Fruit fly (Drosophila melanogaster) whole organism, pupa: ENCODE measurements around the gene Der-2.

Experiments
- CG10348 ChIP-seq: fragments of 200-800 bp; sonication (Bioruptor generic); IDR thresholded peaks from 2 replicates; pipeline ENCODE4 v1.3.6; 2022; ENCODE audit warnings: missing biosample characterization, missing genetic modification characterization
- CG12605 ChIP-seq: fragments of 200-800 bp; sonication (Bioruptor generic); IDR thresholded peaks from 2 replicates; pipeline ENCODE4 v1.3.6; 2022; ENCODE audit warnings: missing biosample characterization, missing genetic modification characterization
- CG13204 ChIP-seq: fragments of 200-800 bp; sonication (Bioruptor generic); optimal IDR thresholded peaks from 2 replicates; lab custom pipeline; 2018; ENCODE audit warnings: missing biosample characterization, mild to moderate bottlenecking, missing genetic modification characterization, moderate library complexity
- CG14655 ChIP-seq: fragments of 200-800 bp; sonication (Bioruptor generic); optimal IDR thresholded peaks from 3 replicates; lab custom pipeline; 2017; ENCODE audit warnings: mild to moderate bottlenecking, missing biosample characterization, missing genetic modification reagents, missing genetic modification characterization
- CG15710 ChIP-seq: fragments of 200-800 bp; sonication (Bioruptor generic); optimal IDR thresholded peaks from 2 replicates; lab custom pipeline; 2018; ENCODE audit warnings: missing biosample characterization, mild to moderate bottlenecking, missing genetic modification characterization, moderate library complexity
- CG17806 ChIP-seq: fragments of 200-800 bp; sonication (Bioruptor generic); optimal IDR thresholded peaks from 2 replicates; lab custom pipeline; 2018; ENCODE audit warnings: missing biosample characterization, mild to moderate bottlenecking, missing genetic modification characterization, moderate library complexity
- CG32121 ChIP-seq: fragments of 200-800 bp; sonication (Bioruptor generic); IDR thresholded peaks from 2 replicates; pipeline ENCODE4 v1.3.6; 2022; ENCODE audit warnings: missing biosample characterization, missing genetic modification characterization
- CG34367 ChIP-seq: fragments of 200-800 bp; sonication (Bioruptor generic); optimal IDR thresholded peaks from 2 replicates; lab custom pipeline; 2018; ENCODE audit warnings: missing biosample characterization, mild to moderate bottlenecking, missing genetic modification characterization
- CG4496 ChIP-seq: fragments of 200-800 bp; sonication (Bioruptor generic); IDR thresholded peaks from 3 replicates; pipeline ENCODE4 v1.3.6; 2022; ENCODE audit warnings: missing biosample characterization, missing genetic modification characterization
- CG8159 ChIP-seq: fragments of 200-800 bp; sonication (Bioruptor generic); optimal IDR thresholded peaks from 3 replicates; lab custom pipeline; 2018; ENCODE audit warnings: missing biosample characterization, mild to moderate bottlenecking, missing genetic modification characterization, moderate library complexity
- CG8301 ChIP-seq: fragments of 200-800 bp; sonication (Bioruptor generic); optimal IDR thresholded peaks from 2 replicates; lab custom pipeline; 2018; ENCODE audit warnings: missing biosample characterization, mild to moderate bottlenecking, missing genetic modification characterization
- CG9948 ChIP-seq: fragments of 200-800 bp; sonication (Bioruptor generic); optimal IDR thresholded peaks from 2 replicates; lab custom pipeline; 2018; ENCODE audit warnings: missing biosample characterization, mild to moderate bottlenecking, missing genetic modification characterization, moderate library complexity
- D1 ChIP-seq: fragments of 200-800 bp; sonication (Bioruptor generic); optimal IDR thresholded peaks from 2 replicates; lab custom pipeline; 2018; ENCODE audit warnings: missing biosample characterization, mild to moderate bottlenecking, missing genetic modification characterization, moderate library complexity
- EcR ChIP-seq: fragments of 200-800 bp; sonication (Bioruptor generic); optimal IDR thresholded peaks from 3 replicates; lab custom pipeline; 2019; ENCODE audit warnings: missing biosample characterization, missing genetic modification characterization, mild to moderate bottlenecking, moderate library complexity, missing genetic modification reagents
- Ets98B ChIP-seq: fragments of 200-800 bp; sonication (Bioruptor generic); IDR thresholded peaks from 2 replicates; pipeline ENCODE4 v1.3.6; 2022; ENCODE audit warnings: missing biosample characterization, missing genetic modification characterization
- Pif1A ChIP-seq: fragments of 200-800 bp; sonication (Bioruptor generic); optimal IDR thresholded peaks from 3 replicates; lab custom pipeline; 2016; ENCODE audit warnings: missing biosample characterization, missing genetic modification characterization
- Pif1B ChIP-seq: fragments of 200-800 bp; sonication (Bioruptor generic); optimal IDR thresholded peaks from 3 replicates; lab custom pipeline; 2016; ENCODE audit warnings: missing biosample characterization, missing genetic modification characterization
- Snoo ChIP-seq: fragments of 200-800 bp; sonication (Bioruptor generic); optimal IDR thresholded peaks from 3 replicates; lab custom pipeline; 2017; ENCODE audit warnings: missing biosample characterization, mild to moderate bottlenecking, missing genetic modification characterization, inconsistent platforms
- fd96Ca ChIP-seq: fragments of 200-800 bp; sonication (Bioruptor generic); IDR thresholded peaks from 3 replicates; pipeline ENCODE4 v1.3.6; 2022; ENCODE audit warnings: missing biosample characterization, missing genetic modification characterization
- gl ChIP-seq: fragments of 200-800 bp; sonication (Bioruptor generic); optimal IDR thresholded peaks from 2 replicates; lab custom pipeline; 2018; ENCODE audit warnings: missing biosample characterization, mild to moderate bottlenecking, missing genetic modification characterization
- rn ChIP-seq: fragments of 200-800 bp; sonication (Bioruptor generic); IDR thresholded peaks from 2 replicates; pipeline ENCODE4 v1.3.6; 2022; ENCODE audit warnings: missing biosample characterization, missing genetic modification characterization

Der-2 gene

DNA sequence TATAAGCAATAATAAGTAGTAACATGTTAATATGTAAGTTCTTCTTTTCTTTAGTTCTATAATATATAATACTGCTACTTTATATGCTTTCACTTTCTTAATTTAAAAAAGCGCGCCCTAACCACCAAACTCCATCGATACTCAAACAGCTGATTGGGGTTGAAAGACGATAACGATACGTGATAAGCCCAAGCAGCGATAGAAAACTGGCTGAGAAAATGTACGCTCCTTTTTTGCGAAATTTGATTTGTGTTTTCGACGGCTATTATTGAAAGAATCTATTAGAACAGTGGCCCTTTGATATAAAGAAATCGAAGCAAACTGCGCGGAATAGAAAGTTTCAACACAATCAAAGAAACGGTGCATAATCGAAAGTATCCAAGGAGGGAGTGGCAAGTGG, 28.1 kb downstream of the Der-2 start, which contains the start of gene CG14883:
CG14883 (plus strand) TSS at position 178 of the 400 bp plus-strand sequence.
- TF ChIP-seq fd96Ca (GFP tag; lab: Robert Waterston, UW) = no peak
- TF ChIP-seq CG10348 (GFP tag; lab: Robert Waterston, UW) = no peak
- no peak for TF ChIP-seq EcR (GFP tag; lab: Kevin White, UChicago)
- TF ChIP-seq CG13204 (GFP tag; lab: Kevin White, UChicago) = no peak
- no peak for TF ChIP-seq D1 (tag; lab: Kevin White, UChicago)
- TF ChIP-seq gl (tag; lab: Kevin White, UChicago) = no peak
- TF ChIP-seq Snoo (tag; lab: Kevin White, UChicago) = no peak
- TF ChIP-seq CG12605 = no peak

DNA sequence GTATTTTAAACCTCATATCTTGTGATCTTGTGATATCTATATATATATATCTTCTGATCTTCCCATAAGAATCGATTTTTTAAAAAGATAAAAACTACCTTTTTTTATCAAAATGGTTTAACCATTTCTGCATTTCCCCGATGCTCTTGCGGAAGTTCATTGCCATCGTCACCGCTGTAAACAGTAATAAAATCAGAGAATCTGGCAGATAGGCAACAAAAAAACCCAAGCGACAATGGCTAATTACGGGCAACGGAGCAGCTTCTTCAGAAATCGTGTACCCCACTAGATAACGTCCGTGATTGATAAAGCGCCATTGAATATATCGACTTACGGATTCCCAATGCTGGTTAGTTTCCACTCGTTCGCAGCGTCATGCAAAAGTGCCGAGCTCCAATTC, 29.8 kb downstream of the Der-2 start, which contains the start of gene CG10405:
CG10405 (plus strand) TSS at position 301 of the 400 bp plus-strand sequence.
- TF ChIP-seq Ets98B (GFP tag; lab: Robert Waterston, UW) = no peak
- no peak for TF ChIP-seq CG8159 (tag; lab: Kevin White, UChicago)
- TF ChIP-seq Pif1B (GFP tag; lab: Kevin White, UChicago) = no peak
- no peak for TF ChIP-seq fd96Ca (GFP tag; lab: Robert Waterston, UW)

DNA sequence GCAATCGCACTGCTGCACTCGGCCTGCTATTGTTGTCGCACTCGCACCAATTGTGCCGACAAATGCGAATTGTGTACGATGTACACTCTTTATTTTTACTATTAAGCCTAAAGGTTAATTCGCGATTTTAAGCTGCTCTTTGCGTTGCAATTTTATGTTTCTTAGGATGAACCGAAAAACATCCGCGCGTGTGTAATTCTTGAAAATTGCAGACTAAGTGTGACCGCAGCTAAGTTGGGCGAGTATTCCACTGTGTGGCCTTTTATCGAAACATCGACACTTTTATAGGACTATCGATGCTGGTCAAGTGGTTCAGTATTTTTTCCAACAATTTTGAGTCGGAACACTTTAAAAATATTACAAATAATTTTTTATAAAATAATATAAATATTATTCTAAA, 30.4 kb downstream of the Der-2 start, which contains the start of gene Pak3:
Pak3 (minus strand) TSS at position 225 of the 400 bp plus-strand sequence.
- TF ChIP-seq CG4496 (GFP tag; lab: Robert Waterston, UW) (0 out of 3 replicates have a peak, but pooled peaks have one; percentile 10), CG14655 (GFP tag; lab: Kevin White, UChicago) (no peak)

DNA sequence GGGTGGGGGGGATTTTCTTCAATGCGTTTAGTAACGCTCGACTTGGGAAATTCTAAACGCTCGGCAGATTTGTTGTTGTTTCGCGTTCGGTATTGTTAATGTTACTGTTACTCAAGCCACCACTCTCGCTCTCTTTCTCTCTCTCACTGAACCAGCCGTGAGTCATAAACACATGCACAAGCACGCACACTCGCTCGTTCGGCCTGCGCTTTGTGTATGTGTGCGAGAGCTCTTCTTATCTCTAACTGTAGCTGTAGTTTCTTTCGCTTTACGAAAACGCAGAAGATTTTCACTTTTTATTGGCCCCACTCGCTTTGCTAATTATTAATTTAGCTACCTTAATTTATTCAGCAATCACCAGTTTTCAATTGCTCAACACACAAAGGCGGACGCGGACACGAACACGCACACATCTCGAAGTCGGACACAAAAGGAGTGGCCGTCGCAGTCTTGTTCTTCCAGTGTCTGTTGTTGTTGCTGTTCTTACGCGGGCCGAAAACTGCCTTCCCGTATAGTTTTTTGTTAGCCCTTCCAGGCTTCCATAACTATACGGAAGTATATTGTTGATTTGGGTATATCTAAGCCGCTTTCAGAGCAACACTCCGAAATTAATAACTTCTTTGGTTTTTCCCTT, 31.0 kb downstream of the Der-2 start:
- TF ChIP-seq EcR (GFP tag; lab: Kevin White, UChicago) = peak; percentile 32
- no peak for TF ChIP-seq CG34367 (tag; lab: Kevin White, UChicago)
- TF ChIP-seq CG17806 = no peak
- no peak for TF ChIP-seq CG14655 (GFP tag; lab: Kevin White, UChicago)
- no peak for TF ChIP-seq CG9948 (tag; lab: Kevin White, UChicago)
- no peak for TF ChIP-seq CG8301 (tag; lab: Kevin White, UChicago)
- peak; percentile 22; the same call in 1 of the 3 replicates for TF ChIP-seq CG4496 (GFP tag; lab: Robert Waterston, UW)

DNA sequence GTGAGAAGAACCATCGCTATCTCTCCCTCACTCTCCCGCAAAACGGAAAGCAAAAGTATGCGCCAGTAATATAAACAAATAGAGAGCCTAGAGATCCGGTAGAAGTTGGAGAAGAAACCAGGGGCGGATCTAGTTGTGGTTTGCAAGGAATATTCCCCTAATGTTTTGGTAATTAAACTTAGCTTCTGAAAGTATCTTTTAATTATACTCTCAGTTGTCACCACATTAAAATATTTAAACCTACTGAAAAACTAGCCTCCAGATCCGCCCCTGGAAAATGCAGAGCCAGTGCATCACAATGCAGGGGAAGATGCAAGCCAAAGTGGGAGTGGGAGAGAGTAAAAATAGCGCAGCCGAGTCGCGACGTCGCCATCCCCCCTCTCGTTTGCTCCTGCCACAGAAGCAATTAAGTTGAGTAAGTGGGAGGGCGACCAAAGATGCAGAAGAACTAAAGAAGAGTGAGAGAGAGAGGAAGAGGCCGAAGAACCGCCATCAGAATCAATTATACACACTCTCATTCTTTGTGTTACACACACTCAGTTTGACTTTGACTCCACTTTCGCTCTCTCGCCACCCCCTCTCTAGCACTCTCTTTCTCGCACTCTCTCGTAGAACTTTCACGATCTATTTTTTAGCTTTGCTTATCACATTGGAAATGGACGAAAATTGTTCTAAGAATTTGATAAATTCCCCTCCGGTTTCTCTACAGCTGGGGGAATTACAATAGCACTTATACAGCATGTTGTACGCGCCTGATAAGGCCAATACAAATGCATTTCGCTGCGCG, 34.6 kb downstream of the Der-2 start:
- TF ChIP-seq CG17806 = peak; percentile 99
- TF ChIP-seq CG8301 (tag; lab: Kevin White, UChicago) = peak; percentile 98
- peak; percentile 99 for TF ChIP-seq Pif1A (GFP tag; lab: Kevin White, UChicago)
- TF ChIP-seq CG32121 = peak; percentile 98
- TF ChIP-seq gl (tag; lab: Kevin White, UChicago) = peak; percentile 95
- TF ChIP-seq rn (GFP tag; lab: Robert Waterston, UW) = peak; percentile 99
- TF ChIP-seq CG13204 (GFP tag; lab: Kevin White, UChicago) = peak; percentile 97
- TF ChIP-seq Pif1B (GFP tag; lab: Kevin White, UChicago) = peak; percentile 95
- TF ChIP-seq CG4496 (GFP tag; lab: Robert Waterston, UW) = peak; percentile 99
- peak; percentile 99 for TF ChIP-seq fd96Ca (GFP tag; lab: Robert Waterston, UW)
- peak; percentile 99 for TF ChIP-seq CG14655 (GFP tag; lab: Kevin White, UChicago)
- peak; percentile 99 for TF ChIP-seq CG9948 (tag; lab: Kevin White, UChicago)
- TF ChIP-seq CG12605 = peak; percentile 98
- peak; percentile 89 for TF ChIP-seq Snoo (tag; lab: Kevin White, UChicago)
- peak; percentile 97 for TF ChIP-seq CG10348 (GFP tag; lab: Robert Waterston, UW)
- peak; percentile 99 for TF ChIP-seq CG15710 (tag; lab: Kevin White, UChicago)
- peak; percentile 99 for TF ChIP-seq CG8159 (tag; lab: Kevin White, UChicago)
- TF ChIP-seq EcR (GFP tag; lab: Kevin White, UChicago) = peak; percentile 77
- peak; percentile 94 for TF ChIP-seq D1 (tag; lab: Kevin White, UChicago)
- TF ChIP-seq CG34367 (tag; lab: Kevin White, UChicago) = peak; percentile 99
- TF ChIP-seq Ets98B (GFP tag; lab: Robert Waterston, UW) = peak; percentile 99

DNA sequence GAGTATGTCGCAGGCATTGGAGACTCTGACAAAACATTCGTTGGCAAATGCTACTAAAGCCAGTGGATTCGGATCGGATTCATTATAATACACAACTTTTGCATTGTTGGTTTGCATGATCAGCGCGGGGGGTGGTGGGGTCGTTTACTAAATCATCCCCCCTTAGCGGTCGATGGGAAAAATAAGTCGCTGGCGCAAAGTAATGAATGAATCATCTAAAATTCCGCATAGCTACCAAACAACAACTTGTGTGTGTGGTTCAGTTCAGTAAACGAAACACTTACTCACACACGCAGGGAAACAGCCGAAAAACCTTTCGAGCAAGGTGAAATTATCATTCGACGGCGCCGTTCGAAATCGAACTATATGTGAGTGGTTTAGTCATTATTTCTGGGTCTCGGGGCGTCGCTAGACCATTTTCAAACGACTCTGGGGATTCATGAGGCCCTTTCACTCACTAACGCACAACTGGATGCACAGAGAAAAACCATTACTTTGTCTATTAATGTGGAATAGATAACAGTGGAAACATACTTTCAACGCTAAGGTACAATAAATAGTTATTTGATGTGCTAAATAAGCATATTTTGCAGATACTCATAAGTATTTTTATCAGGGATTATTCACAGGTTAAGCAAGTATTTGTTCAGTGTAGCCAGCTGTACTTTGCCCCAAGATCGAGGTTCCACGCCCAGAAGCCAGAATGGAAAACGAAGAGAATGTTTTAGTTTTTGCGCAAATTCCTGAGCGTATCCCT, 35.5 kb downstream of the Der-2 start:
- TF ChIP-seq gl (tag; lab: Kevin White, UChicago) (peak; percentile 87), EcR (GFP tag; lab: Kevin White, UChicago) (no peak), CG10348 (GFP tag; lab: Robert Waterston, UW) (peak; percentile 49; the same call in 1 of the 2 replicates), Pif1A (GFP tag; lab: Kevin White, UChicago) (no peak), CG15710 (tag; lab: Kevin White, UChicago) (no peak), CG34367 (tag; lab: Kevin White, UChicago) (peak; percentile 86), CG14655 (GFP tag; lab: Kevin White, UChicago) (peak; percentile 89), Pif1B (GFP tag; lab: Kevin White, UChicago) (no peak), CG32121 (peak; percentile 63), CG17806 (peak; percentile 76), Ets98B (GFP tag; lab: Robert Waterston, UW) (peak; percentile 82), CG4496 (GFP tag; lab: Robert Waterston, UW) (peak; percentile 95), CG9948 (tag; lab: Kevin White, UChicago) (peak; percentile 84), CG13204 (GFP tag; lab: Kevin White, UChicago) (peak; percentile 44), Snoo (tag; lab: Kevin White, UChicago) (no peak), rn (GFP tag; lab: Robert Waterston, UW) (peak; percentile 86), CG12605 (peak; percentile 87), D1 (tag; lab: Kevin White, UChicago) (no peak), CG8159 (tag; lab: Kevin White, UChicago) (no peak), fd96Ca (GFP tag; lab: Robert Waterston, UW) (peak; percentile 87), CG8301 (tag; lab: Kevin White, UChicago) (peak; percentile 89)
